Fruit fly (Drosophila melanogaster): ENCODE measurements around the gene DIP-gamma.

DIP-gamma gene

dm6 chr3R:28880066-28880842, 89.9 kb downstream of the DIP-gamma start, which contains the start of the genes Nepl19 and Nepl20 (continued):
- TF ChIP-seq Sox102F (GFP tag; optimal IDR thresholded peaks at IDR 0.05) (peak; percentile 87), acj6 (GFP tag; optimal IDR thresholded peaks at IDR 0.05) (peak; percentile 91), spab (GFP tag; optimal IDR thresholded peaks at IDR 0.05) (peak; percentile 85), CG8119 (GFP tag; IDR thresholded peaks at IDR 0.05) (peak; percentile 89), CG6854 (GFP tag; optimal IDR thresholded peaks at IDR 0.05) (no peak), CG7368 (GFP tag; optimal IDR thresholded peaks at IDR 0.05) (peak; percentile 86), Eip75B (GFP tag; optimal IDR thresholded peaks at IDR 0.05) (peak; percentile 88), Blimp-1 (GFP tag; optimal IDR thresholded peaks at IDR 0.05) (peak; percentile 36), CG6808 (GFP tag; optimal IDR thresholded peaks at IDR 0.05) (peak; percentile 85), fkh (GFP tag; optimal IDR thresholded peaks at IDR 0.05) (peak; percentile 29), Eip93F (GFP tag; optimal IDR thresholded peaks at IDR 0.05) (peak; percentile 68), cyc (GFP tag; optimal IDR thresholded peaks at IDR 0.05) (peak; percentile 84), CG3032 (tag; optimal IDR thresholded peaks at IDR 0.05) (peak; percentile 86), CG8632 (GFP tag; optimal IDR thresholded peaks at IDR 0.05) (peak; percentile 82), Sox14 (GFP tag; optimal IDR thresholded peaks at IDR 0.05) (peak; percentile 86), CG11294 (GFP tag; IDR thresholded peaks at IDR 0.05) (peak; percentile 85), CG10669 (GFP tag; optimal IDR thresholded peaks at IDR 0.05) (peak; percentile 89), Ets96B (tag; optimal IDR thresholded peaks at IDR 0.05) (peak; percentile 89), Gug (GFP tag; IDR thresholded peaks at IDR 0.05) (peak; percentile 93), CG9139 (GFP tag; optimal IDR thresholded peaks at IDR 0.05) (peak; percentile 79), CG1621 (tag; optimal IDR thresholded peaks at IDR 0.05) (peak; percentile 89), Hr39 (GFP tag; optimal IDR thresholded peaks at IDR 0.05) (peak; percentile 77), CG11762 (GFP tag; optimal IDR thresholded peaks at IDR 0.05; ENCODE audit: insufficient read depth) (peak; percentile 75), Hr38 (GFP tag; optimal IDR thresholded peaks at IDR 0.05) (no peak), CG6276 (GFP tag; optimal IDR thresholded peaks at IDR 0.05) (peak; percentile 86), CG10631 (GFP tag; optimal IDR thresholded peaks at IDR 0.05) (peak; percentile 86), CG32006 (GFP tag; optimal IDR thresholded peaks at IDR 0.05) (peak; percentile 92), salr (GFP tag; optimal IDR thresholded peaks at IDR 0.05) (peak; percentile 77 to 84), Eip78C (GFP tag) (peak; percentile 96), Sox15 (GFP tag; optimal IDR thresholded peaks at IDR 0.05) (peak; percentile 76), achi (GFP tag; optimal IDR thresholded peaks at IDR 0.05) (peak; percentile 84), CG3919 (GFP tag; optimal IDR thresholded peaks at IDR 0.05) (peak; percentile 90), svp (GFP tag) (peak; percentile 99), CG6792 (GFP tag; optimal IDR thresholded peaks at IDR 0.05) (peak; percentile 89), dac (GFP tag; optimal IDR thresholded peaks at IDR 0.05) (peak; percentile 65), OdsH (GFP tag; optimal IDR thresholded peaks at IDR 0.05) (peak; percentile 90)

DNA sequence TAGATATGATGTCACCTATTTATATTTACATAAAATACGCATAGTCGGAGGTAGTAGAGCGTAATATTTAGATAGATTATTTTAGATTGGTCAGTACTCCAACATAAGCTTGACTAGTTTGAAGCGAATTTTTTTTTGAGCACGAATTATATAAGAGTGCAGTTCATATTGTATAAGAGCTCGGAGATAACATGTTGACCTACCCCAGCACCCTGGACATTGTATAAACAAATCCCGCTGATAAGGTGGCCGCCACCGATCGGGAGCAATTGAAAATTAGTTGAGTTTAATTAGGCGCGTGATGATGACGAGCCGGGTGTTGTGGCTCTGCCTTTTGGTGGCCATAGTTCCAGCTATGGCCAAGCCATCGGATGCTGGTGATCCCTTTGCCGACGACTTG, 94.8 kb downstream of the DIP-gamma start, which contains the start of gene Nepl18:
TSS of gene Nepl18 (plus strand) at position 277 of the 400 bp plus-strand sequence.
- no peak for TF ChIP-seq CG15336 (GFP tag; IDR thresholded peaks at IDR 0.05)
- TF ChIP-seq svp (GFP tag) = peak; percentile 91
